Fruit fly (Drosophila melanogaster): ENCODE measurements around the gene GckIII.
A peak's percentile ranks its signal among the peaks of the same experiment; 100 is the strongest.

GckIII gene

DNA sequence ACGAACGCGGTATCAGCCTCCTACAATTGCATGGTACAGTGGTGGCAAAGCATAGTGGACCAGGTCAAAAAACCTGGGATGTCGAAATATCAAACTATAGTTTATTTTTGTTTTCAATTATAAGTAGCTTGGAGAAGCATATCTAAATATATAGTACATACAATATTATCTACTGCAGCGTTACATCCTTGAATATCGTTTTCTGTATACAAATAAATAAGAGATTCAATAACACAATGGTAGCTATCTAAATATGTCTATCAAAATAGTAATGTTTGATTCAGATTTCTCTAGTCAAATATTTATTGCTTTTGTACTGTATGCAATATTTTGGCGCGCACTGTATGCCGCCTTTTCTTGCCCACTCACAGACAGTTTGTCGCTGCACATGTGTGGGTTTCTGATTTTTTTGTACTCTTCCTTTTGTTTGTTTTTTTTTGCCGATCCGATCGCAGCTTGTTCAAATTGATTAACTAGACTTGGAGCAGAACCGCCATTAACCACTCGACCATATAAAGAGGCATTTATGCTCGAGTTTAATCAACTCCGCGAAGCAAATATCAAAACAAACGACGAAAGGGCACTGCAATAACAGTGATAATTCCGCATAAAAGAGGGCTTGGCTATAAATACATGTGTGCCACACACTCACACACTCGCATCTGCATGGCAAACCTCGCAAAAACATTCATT lies 4.5 kb upstream of the GckIII start (continued):
- peak; percentile 84 for TF ChIP-seq NK7.1 (GFP tag; optimal IDR thresholded peaks at IDR 0.05)
- TF ChIP-seq CG9215 (GFP tag; IDR thresholded peaks at IDR 0.05): peak; percentile 85
- peak; percentile 93 for TF ChIP-seq CG14014 (GFP tag; IDR thresholded peaks at IDR 0.05)
- peak; percentile 96 for TF ChIP-seq dmrt11E (tag; optimal IDR thresholded peaks at IDR 0.05)
- TF ChIP-seq chinmo (GFP tag; IDR thresholded peaks at IDR 0.05; ENCODE audit: partially characterized antibody): no peak
- TF ChIP-seq pita (GFP tag; optimal IDR thresholded peaks at IDR 0.05): no peak
- TF ChIP-seq oc (tag; optimal IDR thresholded peaks at IDR 0.05): peak; percentile 94
- TF ChIP-seq Mrtf (GFP tag; IDR thresholded peaks at IDR 0.05): peak; percentile 88
- TF ChIP-seq wor (GFP tag; IDR thresholded peaks at IDR 0.05): peak; percentile 92
- peak; percentile 96 for TF ChIP-seq vvl (GFP tag; IDR thresholded peaks at IDR 0.05)
- TF ChIP-seq en (GFP tag; optimal IDR thresholded peaks at IDR 0.05): peak; percentile 80
- peak; percentile 98 for TF ChIP-seq gem (tag; optimal IDR thresholded peaks at IDR 0.05)
- TF ChIP-seq dati (GFP tag; IDR thresholded peaks at IDR 0.05): peak; percentile 73
- TF ChIP-seq CG30403 (GFP tag; optimal IDR thresholded peaks at IDR 0.05): peak; percentile 97
- peak; percentile 90 for TF ChIP-seq CG11456 (GFP tag; IDR thresholded peaks at IDR 0.05)
- TF ChIP-seq hth (optimal IDR thresholded peaks at IDR 0.05): no peak
- peak; percentile 97 for TF ChIP-seq Fer1 (GFP tag; optimal IDR thresholded peaks at IDR 0.05)
- TF ChIP-seq CG14860 (GFP tag; IDR thresholded peaks at IDR 0.05; ENCODE audit: partially characterized antibody): no peak
- TF ChIP-seq CG11696 (GFP tag; IDR thresholded peaks at IDR 0.05): peak; percentile 84
- peak; percentile 88 for TF ChIP-seq row (GFP tag; IDR thresholded peaks at IDR 0.05)
- TF ChIP-seq E2f1 (GFP tag; IDR thresholded peaks at IDR 0.05): peak; percentile 94
- peak; percentile 96 for TF ChIP-seq CG13424 (tag; optimal IDR thresholded peaks at IDR 0.05)
- peak; percentile 79 for TF ChIP-seq CG17912 (GFP tag; optimal IDR thresholded peaks at IDR 0.05)
- peak; percentile 93 for TF ChIP-seq CG4820 (GFP tag; optimal IDR thresholded peaks at IDR 0.05)
- TF ChIP-seq sna (GFP tag; IDR thresholded peaks at IDR 0.05; ENCODE audit: partially characterized antibody): no peak
- peak; percentile 97 for TF ChIP-seq Med (GFP tag)
- peak; percentile 93 for TF ChIP-seq slbo (GFP tag; IDR thresholded peaks at IDR 0.05)
- peak; percentile 77 for TF ChIP-seq CG10959 (GFP tag; IDR thresholded peaks at IDR 0.05)
- peak; percentile 91 for TF ChIP-seq CG15011 (GFP tag; optimal IDR thresholded peaks at IDR 0.05)
- peak; percentile 87 for TF ChIP-seq pnt (GFP tag; optimal IDR thresholded peaks at IDR 0.05)
- TF ChIP-seq Taf1 (GFP tag; IDR thresholded peaks at IDR 0.05): peak; percentile 82; the same call in 1 of the 2 replicates
- TF ChIP-seq Hr39 (optimal IDR thresholded peaks at IDR 0.05): no peak
- TF ChIP-seq CG15696 (tag; optimal IDR thresholded peaks at IDR 0.05): peak; percentile 85
- peak; percentile 94; the same call in 2 of the 3 replicates for TF ChIP-seq zfh1 (GFP tag; IDR thresholded peaks at IDR 0.05)
- no peak for TF ChIP-seq gfzf (GFP tag; optimal IDR thresholded peaks at IDR 0.05)
- peak; percentile 90 for TF ChIP-seq Aef1 (GFP tag; IDR thresholded peaks at IDR 0.05)
- TF ChIP-seq CG5245 (GFP tag; optimal IDR thresholded peaks at IDR 0.05): peak; percentile 91
- TF ChIP-seq CG11560 (tag; IDR thresholded peaks at IDR 0.05): peak; percentile 80; the same call in 2 of the 3 replicates
- peak; percentile 90 for TF ChIP-seq vfl (GFP tag; optimal IDR thresholded peaks at IDR 0.05)
- TF ChIP-seq Ets97D (GFP tag; optimal IDR thresholded peaks at IDR 0.05): peak; percentile 69
- peak; percentile 64 for TF ChIP-seq CG1792 (GFP tag; optimal IDR thresholded peaks at IDR 0.05)
- TF ChIP-seq Poxn (GFP tag; IDR thresholded peaks at IDR 0.05): peak; percentile 56
- peak; percentile 94 for TF ChIP-seq CG6813 (GFP tag; optimal IDR thresholded peaks at IDR 0.05)
- peak; percentile 95 for TF ChIP-seq Hsf (GFP tag; optimal IDR thresholded peaks at IDR 0.05)
- peak; percentile 87 for TF ChIP-seq wek (GFP tag; optimal IDR thresholded peaks at IDR 0.05)
- peak; percentile 88 for TF ChIP-seq Dip3 (GFP tag; optimal IDR thresholded peaks at IDR 0.05)
- peak; percentile 79 for TF ChIP-seq NC2α (GFP tag; optimal IDR thresholded peaks at IDR 0.05)
- peak; percentile 82 for TF ChIP-seq CG6272 (GFP tag; IDR thresholded peaks at IDR 0.05)
- TF ChIP-seq CG10543 (GFP tag; optimal IDR thresholded peaks at IDR 0.05): peak; percentile 87
- TF ChIP-seq CG11398 (GFP tag; optimal IDR thresholded peaks at IDR 0.05): peak; percentile 80
- TF ChIP-seq GATAe (GFP tag; conservative IDR thresholded peaks at IDR 0.05): peak; percentile 47
